Worm (Caenorhabditis elegans): Measurements from ENCODE around the gene srxa-9.

- TF ChIP-seq egl-27 (tag; optimal IDR thresholded peaks at IDR 0.05): no peak
- no peak for TF ChIP-seq blmp-1 (tag; optimal IDR thresholded peaks at IDR 0.05)
- TF ChIP-seq fkh-10 (GFP tag; optimal IDR thresholded peaks at IDR 0.05): no peak
- no peak for TF ChIP-seq efl-3 (GFP tag; optimal IDR thresholded peaks at IDR 0.05)
- no peak for TF ChIP-seq sox-4 (tag; optimal IDR thresholded peaks at IDR 0.05)
These were observed 33.6 kb upstream of the srxa-9 start for ce11 chrX:15713189-15713588.

Data from whole organism, L1 larva.